Fruit fly (Drosophila melanogaster) whole organism, adult: ENCODE measurements around the gene ClC-a.

Source experiments
- CG14711 ChIP-seq: fragments of 200-800 bp; sonication (Bioruptor generic); optimal IDR thresholded peaks from 2 replicates; lab custom pipeline; 2018; ENCODE audit warnings: missing biosample characterization, mild to moderate bottlenecking, missing genetic modification characterization, moderate library complexity
- Clk ChIP-seq: fragments of 200-800 bp; sonication (Bioruptor generic); optimal IDR thresholded peaks from 2 replicates; lab custom pipeline; 2017; ENCODE audit warnings: missing biosample characterization, missing genetic modification characterization
- ovo ChIP-seq: fragments of 200-800 bp; sonication (Bioruptor generic); optimal IDR thresholded peaks from 2 replicates; lab custom pipeline; 2016; ENCODE audit warnings: missing biosample characterization, missing genetic modification characterization

DNA sequence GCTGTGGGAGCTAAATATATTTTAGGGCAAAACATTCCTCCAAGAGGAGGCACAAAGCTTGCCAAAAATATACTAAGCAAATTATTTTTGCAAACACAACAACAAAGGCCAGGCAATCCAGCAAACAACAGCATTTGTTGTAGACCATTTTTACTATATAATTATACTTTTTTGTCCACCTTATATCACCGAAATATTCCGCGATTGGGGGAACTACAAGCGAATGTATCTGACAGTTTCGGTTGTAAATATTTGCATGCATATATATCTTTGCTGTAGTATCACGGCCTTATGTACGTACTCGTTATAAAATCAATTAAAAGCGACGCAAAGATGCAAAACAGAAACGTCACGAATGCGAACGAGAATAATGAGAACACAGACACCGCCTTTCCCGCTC is 528 bp downstream of the ClC-a start:
- TF ChIP-seq CG14711 (tag; lab: Kevin White, UChicago) = no peak
- no peak for TF ChIP-seq ovo (GFP tag; lab: Kevin White, UChicago)
- TF ChIP-seq Clk (GFP tag; lab: Kevin White, UChicago) = no peak
